Fruit fly (Drosophila melanogaster): ENCODE results near the gene CG6908.

Gene CG6908

DNA sequence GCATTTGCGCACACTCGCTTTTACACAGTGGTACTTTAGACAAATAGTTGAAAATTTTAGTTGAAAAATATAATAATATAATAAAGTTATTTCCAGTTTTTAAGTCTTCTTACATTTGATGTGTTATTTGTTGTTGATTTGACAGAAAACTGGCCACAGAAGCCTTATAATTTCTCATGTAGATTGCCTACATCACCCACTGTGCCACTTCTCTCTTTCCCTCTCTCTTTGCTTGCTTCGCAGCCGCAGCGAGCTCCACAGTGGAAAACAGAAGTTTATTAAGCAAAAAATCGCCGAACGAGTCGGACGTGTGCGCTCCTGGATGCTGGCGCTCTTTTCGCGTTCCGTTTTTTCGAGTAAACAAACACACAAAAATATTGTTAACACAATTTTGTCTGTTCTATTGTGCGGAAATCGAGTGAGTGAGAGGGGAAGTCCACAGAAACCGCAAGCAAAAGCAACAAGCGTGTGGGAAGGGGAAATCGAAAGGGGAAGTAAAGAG lies 33.9 kb downstream of the CG6908 start, which contains the start of gene CG42327 (continued):
- peak; percentile 92 for TF ChIP-seq CG1602 (GFP tag; optimal IDR thresholded peaks at IDR 0.05)
- TF ChIP-seq Rx (GFP tag; IDR thresholded peaks at IDR 0.05) = peak; percentile 94
- TF ChIP-seq usp (GFP tag; optimal IDR thresholded peaks at IDR 0.05) = no peak
- TF ChIP-seq chif (GFP tag; optimal IDR thresholded peaks at IDR 0.05) = peak; percentile 73 to 89
- TF ChIP-seq Sin3A (optimal IDR thresholded peaks at IDR 0.05) = no peak
- TF ChIP-seq nerfin-1 (tag; optimal IDR thresholded peaks at IDR 0.05) = peak; percentile 85
- TF ChIP-seq CG2889 (GFP tag; IDR thresholded peaks at IDR 0.05) = peak; percentile 88
- peak; percentile 76 for TF ChIP-seq CG7987 (GFP tag; optimal IDR thresholded peaks at IDR 0.05)
- TF ChIP-seq CG11504 (tag; optimal IDR thresholded peaks at IDR 0.05) = peak; percentile 94
- peak; percentile 98 for TF ChIP-seq CG2875 (GFP tag; optimal IDR thresholded peaks at IDR 0.05)
- TF ChIP-seq sim (GFP tag; IDR thresholded peaks at IDR 0.05) = peak; percentile 94
- peak; percentile 73 for TF ChIP-seq sd (tag; optimal IDR thresholded peaks at IDR 0.05)
- peak; percentile 76 for TF ChIP-seq CG18011 (GFP tag; optimal IDR thresholded peaks at IDR 0.05)
- TF ChIP-seq luna (GFP tag; optimal IDR thresholded peaks at IDR 0.05) = no peak
- peak; percentile 81 for TF ChIP-seq klu (GFP tag; IDR thresholded peaks at IDR 0.05)
- peak; percentile 83 for TF ChIP-seq pum (GFP tag; optimal IDR thresholded peaks at IDR 0.05)
- peak; percentile 90 for TF ChIP-seq odd (GFP tag; optimal IDR thresholded peaks at IDR 0.05)
- TF ChIP-seq CG9609 (GFP tag; optimal IDR thresholded peaks at IDR 0.05) = peak; percentile 79
- peak; percentile 59 for TF ChIP-seq CG13287 (GFP tag; IDR thresholded peaks at IDR 0.05; ENCODE audit: partially characterized antibody)
- peak; percentile 92 for TF ChIP-seq CG13775 (GFP tag; optimal IDR thresholded peaks at IDR 0.05)
- peak; percentile 91 for TF ChIP-seq CG2678 (tag; optimal IDR thresholded peaks at IDR 0.05)
- peak; percentile 84 for TF ChIP-seq Aef1 (GFP tag; IDR thresholded peaks at IDR 0.05)
- TF ChIP-seq trh (GFP tag; optimal IDR thresholded peaks at IDR 0.05) = peak; percentile 79
- TF ChIP-seq CG4707 (GFP tag; optimal IDR thresholded peaks at IDR 0.05) = peak; percentile 100
- peak; percentile 89 for TF ChIP-seq CG11456 (GFP tag; IDR thresholded peaks at IDR 0.05)
- peak; percentile 81 for TF ChIP-seq CG10431 (GFP tag; optimal IDR thresholded peaks at IDR 0.05)
- peak; percentile 72 for TF ChIP-seq TFAM (GFP tag; optimal IDR thresholded peaks at IDR 0.05)
- peak; percentile 80 for TF ChIP-seq CG9932 (GFP tag; IDR thresholded peaks at IDR 0.05)
- TF ChIP-seq twi (tag; optimal IDR thresholded peaks at IDR 0.05) = peak; percentile 72
- TF ChIP-seq ken (GFP tag; IDR thresholded peaks at IDR 0.05) = peak; percentile 97
- peak; percentile 88 for TF ChIP-seq CG4404 (GFP tag; IDR thresholded peaks at IDR 0.05)
- peak; percentile 59 for TF ChIP-seq CG9817 (tag; optimal IDR thresholded peaks at IDR 0.05)
- peak; percentile 93 for TF ChIP-seq CG10462 (GFP tag; optimal IDR thresholded peaks at IDR 0.05)
- peak; percentile 91 to 98 for TF ChIP-seq bsh (GFP tag; optimal IDR thresholded peaks at IDR 0.05)
- TF ChIP-seq Dbx (GFP tag; IDR thresholded peaks at IDR 0.05) = peak; percentile 86
- TF ChIP-seq Dp (GFP tag; optimal IDR thresholded peaks at IDR 0.05) = peak; percentile 2
- TF ChIP-seq eyg (GFP tag; optimal IDR thresholded peaks at IDR 0.05) = peak; percentile 56
- peak; percentile 52 for TF ChIP-seq cg (GFP tag; optimal IDR thresholded peaks at IDR 0.05)
- peak; percentile 87 for TF ChIP-seq onecut (GFP tag; IDR thresholded peaks at IDR 0.05)
- peak; percentile 94 for TF ChIP-seq CG13424 (tag; optimal IDR thresholded peaks at IDR 0.05)
- TF ChIP-seq jigr1 (GFP tag; IDR thresholded peaks at IDR 0.05) = peak; percentile 74; the same call in 2 of the 3 replicates
- TF ChIP-seq Ssrp (tag; optimal IDR thresholded peaks at IDR 0.05) = peak; percentile 93
- peak; percentile 66 for TF ChIP-seq Hand (GFP tag; optimal IDR thresholded peaks at IDR 0.05)
- TF ChIP-seq tll (GFP tag; optimal IDR thresholded peaks at IDR 0.05) = no peak
- TF ChIP-seq CG33213 (GFP tag; optimal IDR thresholded peaks at IDR 0.05) = peak; percentile 53
- no peak for TF ChIP-seq pfk (GFP tag; optimal IDR thresholded peaks at IDR 0.05)
- TF ChIP-seq CG31441 (GFP tag; IDR thresholded peaks at IDR 0.05) = peak; percentile 98
- TF ChIP-seq CG10267 (tag; optimal IDR thresholded peaks at IDR 0.05) = peak; percentile 90
- TF ChIP-seq Kr (GFP tag; optimal IDR thresholded peaks at IDR 0.05) = peak; percentile 4
- TF ChIP-seq CG12769 (tag; optimal IDR thresholded peaks at IDR 0.05) = peak; percentile 89
